Fruit fly (Drosophila melanogaster) whole organism, pupa: ENCODE measurements around the gene CG14326.

Source experiments
- CG13204 ChIP-seq: fragments of 200-800 bp; sonication (Bioruptor generic); optimal IDR thresholded peaks from 2 replicates; lab custom pipeline; 2018; ENCODE audit warnings: missing biosample characterization, mild to moderate bottlenecking, missing genetic modification characterization, moderate library complexity
- CG14655 ChIP-seq: fragments of 200-800 bp; sonication (Bioruptor generic); optimal IDR thresholded peaks from 3 replicates; lab custom pipeline; 2017; ENCODE audit warnings: mild to moderate bottlenecking, missing biosample characterization, missing genetic modification reagents, missing genetic modification characterization
- CG15710 ChIP-seq: fragments of 200-800 bp; sonication (Bioruptor generic); optimal IDR thresholded peaks from 2 replicates; lab custom pipeline; 2018; ENCODE audit warnings: missing biosample characterization, mild to moderate bottlenecking, missing genetic modification characterization, moderate library complexity
- CG17806 ChIP-seq: fragments of 200-800 bp; sonication (Bioruptor generic); optimal IDR thresholded peaks from 2 replicates; lab custom pipeline; 2018; ENCODE audit warnings: missing biosample characterization, mild to moderate bottlenecking, missing genetic modification characterization, moderate library complexity
- CG32121 ChIP-seq: fragments of 200-800 bp; sonication (Bioruptor generic); IDR thresholded peaks from 2 replicates; pipeline ENCODE4 v1.3.6; 2022; ENCODE audit warnings: missing biosample characterization, missing genetic modification characterization
- CG8159 ChIP-seq: fragments of 200-800 bp; sonication (Bioruptor generic); optimal IDR thresholded peaks from 3 replicates; lab custom pipeline; 2018; ENCODE audit warnings: missing biosample characterization, mild to moderate bottlenecking, missing genetic modification characterization, moderate library complexity
- CG8301 ChIP-seq: fragments of 200-800 bp; sonication (Bioruptor generic); optimal IDR thresholded peaks from 2 replicates; lab custom pipeline; 2018; ENCODE audit warnings: missing biosample characterization, mild to moderate bottlenecking, missing genetic modification characterization
- EcR ChIP-seq: fragments of 200-800 bp; sonication (Bioruptor generic); optimal IDR thresholded peaks from 3 replicates; lab custom pipeline; 2019; ENCODE audit warnings: missing biosample characterization, missing genetic modification characterization, mild to moderate bottlenecking, moderate library complexity, missing genetic modification reagents
- Ets98B ChIP-seq: fragments of 200-800 bp; sonication (Bioruptor generic); IDR thresholded peaks from 2 replicates; pipeline ENCODE4 v1.3.6; 2022; ENCODE audit warnings: missing biosample characterization, missing genetic modification characterization
- Pif1A ChIP-seq: fragments of 200-800 bp; sonication (Bioruptor generic); optimal IDR thresholded peaks from 3 replicates; lab custom pipeline; 2016; ENCODE audit warnings: missing biosample characterization, missing genetic modification characterization
- Snoo ChIP-seq: fragments of 200-800 bp; sonication (Bioruptor generic); optimal IDR thresholded peaks from 3 replicates; lab custom pipeline; 2017; ENCODE audit warnings: missing biosample characterization, mild to moderate bottlenecking, missing genetic modification characterization, inconsistent platforms
- fd96Ca ChIP-seq: fragments of 200-800 bp; sonication (Bioruptor generic); IDR thresholded peaks from 3 replicates; pipeline ENCODE4 v1.3.6; 2022; ENCODE audit warnings: missing biosample characterization, missing genetic modification characterization

dm6 chr3R:17602974-17603373 lies 15.9 kb upstream of the CG14326 start:
- no peak for TF ChIP-seq CG8301 (tag; lab: Kevin White, UChicago)
- no peak for TF ChIP-seq CG8159 (tag; lab: Kevin White, UChicago)
- TF ChIP-seq Ets98B (GFP tag; lab: Robert Waterston, UW): no peak
- no peak for TF ChIP-seq Pif1A (GFP tag; lab: Kevin White, UChicago)
- no peak for TF ChIP-seq CG14655 (GFP tag; lab: Kevin White, UChicago)
- no peak for TF ChIP-seq Snoo
- no peak for TF ChIP-seq CG13204 (GFP tag; lab: Kevin White, UChicago)
- TF ChIP-seq CG17806: no peak
- no peak for TF ChIP-seq CG32121 (GFP tag; lab: Robert Waterston, UW)
- no peak for TF ChIP-seq fd96Ca (GFP tag; lab: Robert Waterston, UW)
- no peak for TF ChIP-seq CG15710 (tag; lab: Kevin White, UChicago)
- no peak for TF ChIP-seq EcR (GFP tag; lab: Kevin White, UChicago)
